Fruit fly (Drosophila melanogaster) whole organism, embryonic: ENCODE measurements around the gene Dsor1.

Experiments
- CG11093 ChIP-seq: fragments of 200-800 bp; sonication (Bioruptor generic); IDR thresholded peaks from 3 replicates; pipeline ENCODE4 v1.3.6; 2022; ENCODE audit warnings: missing biosample characterization, missing genetic modification characterization
- CG11247 ChIP-seq: fragments of 200-800 bp; sonication (Bioruptor generic); IDR thresholded peaks from 2 replicates; pipeline ENCODE4 v1.3.6; 2022; ENCODE audit warnings: missing biosample characterization, missing genetic modification characterization
- CG11695 ChIP-seq: fragments of 200-800 bp; sonication (Bioruptor generic); IDR thresholded peaks from 3 replicates; pipeline ENCODE4 v1.3.6; 2022; ENCODE audit warnings: missing biosample characterization, missing genetic modification characterization
- CG12071 ChIP-seq: fragments of 200-800 bp; sonication (Bioruptor generic); optimal IDR thresholded peaks from 3 replicates; lab custom pipeline; 2018; ENCODE audit warnings: missing biosample characterization, mild to moderate bottlenecking, missing genetic modification characterization
- CG15073 ChIP-seq: fragments of 200-800 bp; sonication (Bioruptor generic); optimal IDR thresholded peaks from 2 replicates; lab custom pipeline; 2016; ENCODE audit warnings: missing biosample characterization, missing genetic modification characterization
- CG1529 ChIP-seq: fragments of 200-800 bp; sonication (Bioruptor generic); optimal IDR thresholded peaks from 3 replicates; lab custom pipeline; 2018; ENCODE audit warnings: missing biosample characterization, missing genetic modification characterization
- CG16815 ChIP-seq: fragments of 200-800 bp; sonication (Bioruptor generic); optimal IDR thresholded peaks from 3 replicates; lab custom pipeline; 2017; ENCODE audit warnings: missing biosample characterization, mild to moderate bottlenecking, missing genetic modification characterization
- CG1792 ChIP-seq: fragments of 200-800 bp; sonication (Bioruptor generic); optimal IDR thresholded peaks from 2 replicates; lab custom pipeline; 2016; ENCODE audit warnings: missing biosample characterization, missing genetic modification characterization
- CG30020 ChIP-seq: fragments of 200-800 bp; optimal IDR thresholded peaks from 2 replicates; lab custom pipeline; 2019; ENCODE audit warnings: missing biosample characterization, mild to moderate bottlenecking, missing genetic modification characterization, moderate library complexity
- CG31388 ChIP-seq: fragments of 200-800 bp; sonication (Bioruptor generic); optimal IDR thresholded peaks from 2 replicates; lab custom pipeline; 2016; ENCODE audit warnings: missing biosample characterization, missing genetic modification characterization
- CG32767 ChIP-seq: fragments of 200-800 bp; sonication (Bioruptor generic); IDR thresholded peaks from 2 replicates; pipeline ENCODE4 v1.3.6; 2022; ENCODE audit warnings: missing biosample characterization, missing genetic modification characterization
- CG4282 ChIP-seq: fragments of 200-800 bp; sonication (Bioruptor generic); optimal IDR thresholded peaks from 2 replicates; lab custom pipeline; 2016; ENCODE audit warnings: missing biosample characterization, missing genetic modification characterization
- CG4360 ChIP-seq: fragments of 200-800 bp; sonication (Bioruptor generic); IDR thresholded peaks from 2 replicates; pipeline ENCODE4 v1.3.6; 2022; ENCODE audit warnings: missing biosample characterization, missing genetic modification characterization
- CG43689 ChIP-seq: fragments of 200-800 bp; sonication (Bioruptor generic); IDR thresholded peaks from 2 replicates; pipeline ENCODE4 v1.3.6; 2022; ENCODE audit warnings: missing biosample characterization, missing genetic modification characterization
- CG4617 ChIP-seq: fragments of 200-800 bp; sonication (Bioruptor generic); optimal IDR thresholded peaks from 3 replicates; lab custom pipeline; 2016; ENCODE audit warnings: missing biosample characterization, missing genetic modification characterization, borderline replicate concordance
- CG5245 ChIP-seq: fragments of 200-800 bp; sonication (Bioruptor generic); optimal IDR thresholded peaks from 3 replicates; lab custom pipeline; 2016; ENCODE audit warnings: missing biosample characterization, missing genetic modification characterization
- CG8089 ChIP-seq: fragments of 200-800 bp; sonication (Bioruptor generic); optimal IDR thresholded peaks from 3 replicates; lab custom pipeline; 2016; ENCODE audit warnings: missing biosample characterization, missing genetic modification characterization
- CG8359 ChIP-seq: fragments of 200-800 bp; sonication (Bioruptor generic); optimal IDR thresholded peaks from 2 replicates; lab custom pipeline; 2017; ENCODE audit warnings: missing biosample characterization, mild to moderate bottlenecking, missing genetic modification characterization, borderline replicate concordance
- CG9727 ChIP-seq: fragments of 200-800 bp; sonication (Bioruptor generic); optimal IDR thresholded peaks from 3 replicates; lab custom pipeline; 2017; ENCODE audit warnings: missing biosample characterization, mild to moderate bottlenecking, missing genetic modification characterization
- CTCF ChIP-seq: fragments of 200-800 bp; sonication (Bioruptor generic); optimal IDR thresholded peaks from 2 replicates; lab custom pipeline; 2017; ENCODE audit warnings: missing biosample characterization, mild to moderate bottlenecking, missing genetic modification characterization, moderate library complexity
- Deaf1 ChIP-seq: fragments of 200-800 bp; optimal IDR thresholded peaks from 3 replicates; lab custom pipeline; 2019; ENCODE audit warnings: missing biosample characterization, mild to moderate bottlenecking, missing genetic modification characterization, moderate library complexity
- Dek ChIP-seq: fragments of 200-800 bp; sonication (Bioruptor generic); optimal IDR thresholded peaks from 3 replicates; lab custom pipeline; 2019; ENCODE audit warnings: missing biosample characterization, mild to moderate bottlenecking, missing genetic modification characterization, moderate library complexity
- Dip2 ChIP-seq: fragments of 200-800 bp; sonication (Bioruptor generic); IDR thresholded peaks from 2 replicates; pipeline ENCODE4 v1.3.6; 2022; ENCODE audit warnings: missing biosample characterization, missing genetic modification characterization
- Dip3 ChIP-seq: fragments of 200-800 bp; sonication (Bioruptor generic); optimal IDR thresholded peaks from 3 replicates; lab custom pipeline; 2016; ENCODE audit warnings: missing biosample characterization, missing genetic modification characterization
- Hmx ChIP-seq: fragments of 200-800 bp; sonication (Bioruptor generic); optimal IDR thresholded peaks from 2 replicates; lab custom pipeline; 2016; ENCODE audit warnings: missing biosample characterization, missing genetic modification characterization
- Hr51 ChIP-seq, 2 experiments: fragments of 200-800 bp; sonication (Bioruptor generic); optimal IDR thresholded peaks; 2 replicates in 1 of 2; 3 replicates in 1 of 2; lab custom pipeline; 2016 to 2018; ENCODE audit warnings: missing biosample characterization in 2 of 2, missing genetic modification characterization in 2 of 2, mild to moderate bottlenecking in 1 of 2, moderate library complexity in 1 of 2
- Kr ChIP-seq: fragments of 200-800 bp; sonication (Bioruptor generic); optimal IDR thresholded peaks from 2 replicates; lab custom pipeline; 2017; ENCODE audit warnings: missing biosample characterization, mild to moderate bottlenecking, missing genetic modification characterization
- NC2β ChIP-seq: fragments of 200-800 bp; sonication (Bioruptor generic); optimal IDR thresholded peaks from 2 replicates; lab custom pipeline; 2016; ENCODE audit warnings: missing biosample characterization, missing genetic modification characterization
- Oaz ChIP-seq: fragments of 200-800 bp; sonication (Bioruptor generic); IDR thresholded peaks from 2 replicates; pipeline ENCODE4 v1.3.6; 2022; ENCODE audit warnings: missing biosample characterization, missing genetic modification characterization
- Pdp1 ChIP-seq, 2 experiments: fragments of 200-800 bp; sonication (Bioruptor generic); optimal IDR thresholded peaks; 3 replicates each; lab custom pipeline; 2016; ENCODE audit warnings: missing biosample characterization in 2 of 2, missing genetic modification characterization in 2 of 2, mild to moderate bottlenecking in 1 of 2, moderate library complexity in 1 of 2
- Rfx ChIP-seq: fragments of 200-800 bp; sonication (Bioruptor generic); IDR thresholded peaks from 2 replicates; pipeline ENCODE4 v1.3.6; 2022; ENCODE audit warnings: missing biosample characterization, missing genetic modification characterization
- Sox100B ChIP-seq: fragments of 200-800 bp; sonication (Bioruptor generic); optimal IDR thresholded peaks from 3 replicates; lab custom pipeline; 2018; ENCODE audit warnings: missing biosample characterization, mild to moderate bottlenecking, missing genetic modification characterization
- YL-1 ChIP-seq: fragments of 200-800 bp; sonication (Bioruptor generic); optimal IDR thresholded peaks from 3 replicates; lab custom pipeline; 2017; ENCODE audit warnings: missing biosample characterization, mild to moderate bottlenecking, missing genetic modification characterization
- ato ChIP-seq: fragments of 200-800 bp; sonication (Bioruptor generic); IDR thresholded peaks from 2 replicates; pipeline ENCODE4 v1.3.6; 2022; ENCODE audit warnings: missing biosample characterization, missing genetic modification characterization; ENCODE audit not compliant: partially characterized antibody
- cas ChIP-seq: fragments of 200-800 bp; sonication (Bioruptor generic); IDR thresholded peaks from 2 replicates; pipeline ENCODE4 v1.3.6; 2022; ENCODE audit warnings: missing biosample characterization, missing genetic modification characterization
- dm ChIP-seq: fragments of 200-800 bp; sonication (Bioruptor generic); optimal IDR thresholded peaks from 3 replicates; lab custom pipeline; 2016; ENCODE audit warnings: missing biosample characterization, missing genetic modification characterization
- dpn ChIP-seq, 2 experiments: fragments of 200-800 bp; sonication (Bioruptor generic); optimal IDR thresholded peaks; 3 replicates each; lab custom pipeline; 2016; ENCODE audit warnings: missing biosample characterization in 2 of 2, missing genetic modification characterization in 2 of 2
- esg ChIP-seq: fragments of 200-800 bp; sonication (Bioruptor generic); conservative IDR thresholded peaks from 2 replicates; pipeline ENCODE4 v1.3.6; 2022; ENCODE audit warnings: missing biosample characterization, missing genetic modification characterization
- fd96Cb ChIP-seq: fragments of 200-800 bp; sonication (Bioruptor generic); optimal IDR thresholded peaks from 2 replicates; lab custom pipeline; 2018; ENCODE audit warnings: missing biosample characterization, mild to moderate bottlenecking, missing genetic modification characterization, moderate library complexity
- fru ChIP-seq: fragments of >200 bp; optimal IDR thresholded peaks from 2 replicates; lab custom pipeline; 2017
- ftz-f1 ChIP-seq: fragments of 200-800 bp; sonication (Bioruptor generic); optimal IDR thresholded peaks from 2 replicates; lab custom pipeline; 2016; ENCODE audit warnings: missing biosample characterization, missing genetic modification characterization
- knrl ChIP-seq: fragments of 200-800 bp; sonication (Bioruptor generic); IDR thresholded peaks from 3 replicates; pipeline ENCODE4 v1.3.6; 2022; ENCODE audit warnings: missing biosample characterization, missing genetic modification characterization; ENCODE audit not compliant: partially characterized antibody
- nerfin-2 ChIP-seq: fragments of 200-800 bp; sonication (Bioruptor generic); IDR thresholded peaks from 2 replicates; pipeline ENCODE4 v1.3.6; 2022; ENCODE audit warnings: missing biosample characterization, missing genetic modification characterization; ENCODE audit not compliant: partially characterized antibody
- pita ChIP-seq: fragments of 200-800 bp; sonication (Bioruptor generic); optimal IDR thresholded peaks from 2 replicates; lab custom pipeline; 2017; ENCODE audit warnings: missing biosample characterization, mild to moderate bottlenecking, missing genetic modification characterization
- sr ChIP-seq: fragments of 200-800 bp; sonication (Bioruptor generic); IDR thresholded peaks from 3 replicates; pipeline ENCODE4 v1.3.6; 2022; ENCODE audit warnings: missing biosample characterization, missing genetic modification characterization
- ssp ChIP-seq: fragments of 200-800 bp; sonication (Bioruptor generic); IDR thresholded peaks from 2 replicates; pipeline ENCODE4 v1.3.6; 2022; ENCODE audit warnings: missing biosample characterization, missing genetic modification characterization
- tll ChIP-seq, 2 experiments: fragments of 200-800 bp in 1 of 2; fragments of >200 bp in 1 of 2; sonication (Bioruptor generic) in 1 of 2; optimal IDR thresholded peaks; 2 replicates each; lab custom pipeline; 2017 to 2019; ENCODE audit warnings: missing biosample characterization in 2 of 2, missing genetic modification characterization in 2 of 2, mild to moderate bottlenecking in 1 of 2, moderate library complexity in 1 of 2
- trem ChIP-seq: fragments of 200-800 bp; optimal IDR thresholded peaks from 3 replicates; lab custom pipeline; 2019; ENCODE audit warnings: missing biosample characterization, mild to moderate bottlenecking, missing genetic modification characterization, moderate library complexity
- usp ChIP-seq: fragments of >200 bp; optimal IDR thresholded peaks from 2 replicates; lab custom pipeline; 2017; ENCODE audit warnings: missing biosample characterization, missing genetic modification characterization
- wor ChIP-seq: fragments of 200-800 bp; sonication (Bioruptor generic); IDR thresholded peaks from 2 replicates; pipeline ENCODE4 v1.3.6; 2022; ENCODE audit warnings: missing biosample characterization, missing genetic modification characterization

Dsor1 gene

DNA sequence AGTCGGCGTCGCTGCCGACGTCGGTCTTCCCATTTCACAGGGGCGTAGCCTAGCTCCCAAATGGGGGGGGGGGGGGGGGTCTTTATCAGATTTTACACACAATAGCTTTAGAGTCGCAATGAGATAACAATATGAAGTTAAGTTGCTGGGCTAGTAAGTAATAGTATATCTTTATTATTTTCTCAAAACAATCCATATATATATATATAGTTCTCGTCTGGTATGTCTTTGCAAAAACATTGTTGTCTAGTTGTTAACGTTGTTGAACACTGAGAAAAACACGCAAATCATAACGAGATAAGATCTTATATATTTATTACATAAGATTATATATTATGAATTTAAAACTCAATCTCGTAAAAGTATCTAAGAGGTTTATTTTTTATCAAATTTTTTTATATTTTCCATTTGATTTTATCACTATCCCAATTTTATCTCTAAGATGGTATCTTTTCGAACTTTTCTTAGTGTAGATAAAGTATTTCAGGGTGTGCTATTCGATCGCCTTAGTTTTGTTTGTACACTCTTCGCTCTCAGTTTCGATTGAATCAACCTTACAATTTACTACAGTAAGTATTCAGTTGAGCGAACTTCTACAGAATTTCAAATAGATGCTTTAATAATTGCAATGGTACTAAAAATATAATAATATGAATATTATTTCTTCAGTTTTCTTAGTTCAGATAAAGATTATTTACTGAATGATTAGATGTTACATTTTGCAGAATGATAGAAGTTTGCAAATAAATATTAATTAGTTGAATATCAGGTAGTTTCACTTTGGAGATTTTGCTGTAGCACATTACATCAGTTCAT, 45.1 kb upstream of the Dsor1 start (continued):
- TF ChIP-seq Deaf1 (tag; lab: Kevin White, UChicago) (peak; percentile 37), pita (GFP tag; lab: Kevin White, UChicago) (no peak), trem (tag; lab: Kevin White, UChicago) (peak; percentile 24), CG11247 (GFP tag; lab: Robert Waterston, UW) (peak; percentile 88), nerfin-2 (no peak), ftz-f1 (GFP tag; lab: Kevin White, UChicago) (no peak), CG1529 (GFP tag; lab: Kevin White, UChicago) (no peak), YL-1 (GFP tag; lab: Kevin White, UChicago) (no peak), CG11093 (peak; percentile 62; the same call in 1 of the 3 replicates), Dip3 (peak; percentile 57), CG8089 (GFP tag; lab: Kevin White, UChicago) (no peak), Hr51 (GFP tag; optimal IDR thresholded peaks at IDR 0.05; lab: Kevin White, UChicago) (peak; percentile 2 to 76), CG16815 (peak; percentile 68), CG12071 (GFP tag; lab: Kevin White, UChicago) (peak; percentile 60), Sox100B (GFP tag; lab: Kevin White, UChicago) (peak; percentile 39), Dip2 (GFP tag; lab: Robert Waterston, UW) (no peak), CG4282 (no peak), usp (no peak), Kr (GFP tag; lab: Kevin White, UChicago) (no peak), CG11695 (GFP tag; lab: Robert Waterston, UW) (peak; percentile 58), sr (0 out of 3 replicates have a peak, but pooled peaks have one; percentile 54), Rfx (GFP tag; lab: Robert Waterston, UW) (peak; percentile 98), CG30020 (tag; lab: Kevin White, UChicago) (no peak), esg (GFP tag; lab: Robert Waterston, UW) (peak; percentile 69), Dek (tag; lab: Kevin White, UChicago) (peak; percentile 82), CG4617 (no peak), ssp (GFP tag; lab: Robert Waterston, UW) (peak; percentile 55), CG4360 (GFP tag; lab: Robert Waterston, UW) (no peak; the same call in 1 of the 2 replicates), CG15073 (GFP tag; lab: Kevin White, UChicago) (no peak), knrl (GFP tag; lab: Robert Waterston, UW) (no peak), CG5245 (no peak), tll (GFP tag; optimal IDR thresholded peaks at IDR 0.05; lab: Kevin White, UChicago) (no peak), CG8359 (GFP tag; lab: Kevin White, UChicago) (no peak), fru (lab: Kevin White, UChicago) (no peak), dm (no peak), CG9727 (peak; percentile 78), dpn (GFP tag; optimal IDR thresholded peaks at IDR 0.05; lab: Kevin White, UChicago) (peak in 1 of 2 experiments; percentile 40), Pdp1 (GFP tag; optimal IDR thresholded peaks at IDR 0.05; lab: Kevin White, UChicago) (no peak), fd96Cb (tag; lab: Kevin White, UChicago) (peak; percentile 39), CG43689 (GFP tag; lab: Robert Waterston, UW) (peak; percentile 53; the same call in 1 of the 2 replicates), CG1792 (GFP tag; lab: Kevin White, UChicago) (no peak), cas (peak; percentile 76), NC2β (no peak), ato (no peak), CG32767 (GFP tag; lab: Robert Waterston, UW) (no peak), wor (no peak), Oaz (GFP tag; lab: Robert Waterston, UW) (0 out of 2 replicates have a peak, but pooled peaks have one; percentile 19), CG31388 (GFP tag; lab: Kevin White, UChicago) (no peak), CTCF (no peak), Hmx (GFP tag; lab: Kevin White, UChicago) (no peak)
